Fruit fly (Drosophila melanogaster) whole organism, embryonic: Measurements from ENCODE around the gene Sema5c.

Experiments used
- CG12155 ChIP-seq: fragments of 200-800 bp; sonication (Bioruptor generic); optimal IDR thresholded peaks from 3 replicates; lab custom pipeline; 2016; ENCODE audit warnings: missing biosample characterization, missing genetic modification characterization
- CG2678 ChIP-seq: fragments of 200-800 bp; sonication (Bioruptor generic); optimal IDR thresholded peaks from 3 replicates; lab custom pipeline; 2019; ENCODE audit warnings: missing biosample characterization, mild to moderate bottlenecking, missing genetic modification characterization, moderate library complexity
- TFAM ChIP-seq: fragments of 200-800 bp; sonication (Bioruptor generic); optimal IDR thresholded peaks from 2 replicates; lab custom pipeline; 2017; ENCODE audit warnings: missing biosample characterization, missing genetic modification characterization, inconsistent platforms

dm6 chr3L:12083861-12084260 lies 2.2 kb upstream of the Sema5c start:
- TF ChIP-seq CG12155 (GFP tag; lab: Kevin White, UChicago) (no peak), TFAM (GFP tag; lab: Kevin White, UChicago) (no peak), CG2678 (tag; lab: Kevin White, UChicago) (peak; percentile 60)
